Fruit fly (Drosophila melanogaster) whole organism, embryonic: ENCODE results near the gene Jon99Fii.

Source experiments
- BEAF-32 ChIP-seq: fragments of 200-800 bp; sonication (Bioruptor generic); optimal IDR thresholded peaks from 3 replicates; lab custom pipeline; 2017; ENCODE audit warnings: missing biosample characterization, missing genetic modification characterization, mild to moderate bottlenecking, moderate library complexity, missing genetic modification reagents
- Blimp-1 ChIP-seq: fragments of 200-800 bp; sonication (Bioruptor generic); optimal IDR thresholded peaks from 3 replicates; lab custom pipeline; 2018; ENCODE audit warnings: missing biosample characterization, missing genetic modification characterization, mild to moderate bottlenecking, moderate library complexity, missing genetic modification reagents
- C15 ChIP-seq: fragments of 200-800 bp; sonication (Bioruptor generic); IDR thresholded peaks from 3 replicates; pipeline ENCODE4 v1.3.6; 2022; ENCODE audit warnings: missing biosample characterization, missing genetic modification characterization
- CG10979 ChIP-seq: fragments of 200-800 bp; sonication (Bioruptor generic); optimal IDR thresholded peaks from 2 replicates; lab custom pipeline; 2018; ENCODE audit warnings: missing biosample characterization, mild to moderate bottlenecking, missing genetic modification characterization, moderate library complexity
- CG12299 ChIP-seq: fragments of 200-800 bp; sonication (Bioruptor generic); optimal IDR thresholded peaks from 2 replicates; lab custom pipeline; 2018; ENCODE audit warnings: missing biosample characterization, mild to moderate bottlenecking, missing genetic modification characterization
- CG14710 ChIP-seq: fragments of 200-800 bp; sonication (Bioruptor generic); optimal IDR thresholded peaks from 3 replicates; lab custom pipeline; 2019; ENCODE audit warnings: missing biosample characterization, mild to moderate bottlenecking, missing genetic modification characterization, moderate library complexity
- CG17359 ChIP-seq: fragments of 200-800 bp; sonication (Bioruptor generic); optimal IDR thresholded peaks from 3 replicates; lab custom pipeline; 2018; ENCODE audit warnings: missing biosample characterization, mild to moderate bottlenecking, missing genetic modification characterization, moderate library complexity
- CG17361 ChIP-seq: fragments of 200-800 bp; sonication (Bioruptor generic); IDR thresholded peaks from 3 replicates; pipeline ENCODE4 v1.3.6; 2022; ENCODE audit warnings: missing biosample characterization, missing genetic modification characterization
- CG17912 ChIP-seq: fragments of 200-800 bp; sonication (Bioruptor generic); optimal IDR thresholded peaks from 2 replicates; lab custom pipeline; 2018; ENCODE audit warnings: missing biosample characterization, mild to moderate bottlenecking, missing genetic modification characterization
- CG1792 ChIP-seq: fragments of 200-800 bp; sonication (Bioruptor generic); optimal IDR thresholded peaks from 2 replicates; lab custom pipeline; 2016; ENCODE audit warnings: missing biosample characterization, missing genetic modification characterization
- CG18011 ChIP-seq: fragments of 200-800 bp; sonication (Bioruptor generic); optimal IDR thresholded peaks from 2 replicates; lab custom pipeline; 2017; ENCODE audit warnings: missing biosample characterization, missing genetic modification characterization, mild to moderate bottlenecking, moderate library complexity, missing genotype
- CG2875 ChIP-seq: fragments of 200-800 bp; sonication (Bioruptor generic); optimal IDR thresholded peaks from 2 replicates; lab custom pipeline; 2017; ENCODE audit warnings: missing biosample characterization, mild to moderate bottlenecking, missing genetic modification characterization, missing genetic modification reagents
- CG31365 ChIP-seq: fragments of 200-800 bp; sonication (Bioruptor generic); optimal IDR thresholded peaks from 2 replicates; lab custom pipeline; 2018; ENCODE audit warnings: missing biosample characterization, mild to moderate bottlenecking, missing genetic modification characterization
- CG31388 ChIP-seq: fragments of 200-800 bp; sonication (Bioruptor generic); optimal IDR thresholded peaks from 2 replicates; lab custom pipeline; 2016; ENCODE audit warnings: missing biosample characterization, missing genetic modification characterization
- CG3281 ChIP-seq: fragments of 200-800 bp; sonication (Bioruptor generic); optimal IDR thresholded peaks from 3 replicates; lab custom pipeline; 2017; ENCODE audit warnings: missing biosample characterization, mild to moderate bottlenecking, missing genetic modification characterization
- CG4282 ChIP-seq: fragments of 200-800 bp; sonication (Bioruptor generic); optimal IDR thresholded peaks from 2 replicates; lab custom pipeline; 2016; ENCODE audit warnings: missing biosample characterization, missing genetic modification characterization
- CG6254 ChIP-seq: fragments of 200-800 bp; sonication (Bioruptor generic); optimal IDR thresholded peaks from 3 replicates; lab custom pipeline; 2017; ENCODE audit warnings: mild to moderate bottlenecking, missing biosample characterization, missing genetic modification reagents, missing genetic modification characterization
- CG6683 ChIP-seq: fragments of 200-800 bp; sonication (Bioruptor generic); optimal IDR thresholded peaks from 2 replicates; lab custom pipeline; 2017; ENCODE audit warnings: missing biosample characterization, mild to moderate bottlenecking, missing genetic modification characterization, missing genetic modification reagents
- CG6813 ChIP-seq: fragments of 200-800 bp; sonication (Bioruptor generic); optimal IDR thresholded peaks from 2 replicates; lab custom pipeline; 2017; ENCODE audit warnings: missing biosample characterization, missing genetic modification characterization, mild to moderate bottlenecking, moderate library complexity, missing genetic modification reagents
- CG7372 ChIP-seq: fragments of 200-800 bp; sonication (Bioruptor generic); IDR thresholded peaks from 2 replicates; pipeline ENCODE4 v1.3.6; 2022; ENCODE audit warnings: missing biosample characterization, missing genetic modification characterization
- CG7745 ChIP-seq: fragments of 200-800 bp; sonication (Bioruptor generic); optimal IDR thresholded peaks from 2 replicates; lab custom pipeline; 2018; ENCODE audit warnings: missing biosample characterization, mild to moderate bottlenecking, missing genetic modification characterization, moderate library complexity
- CG8281 ChIP-seq: fragments of 200-800 bp; sonication (Bioruptor generic); optimal IDR thresholded peaks from 2 replicates; lab custom pipeline; 2018; ENCODE audit warnings: missing biosample characterization, mild to moderate bottlenecking, missing genetic modification characterization, moderate library complexity
- CoRest ChIP-seq: fragments of 200-800 bp; sonication (Bioruptor generic); optimal IDR thresholded peaks from 3 replicates; lab custom pipeline; 2018; ENCODE audit warnings: missing biosample characterization, mild to moderate bottlenecking, missing genetic modification characterization, moderate library complexity
- Dad ChIP-seq: fragments of 200-800 bp; sonication (Bioruptor generic); optimal IDR thresholded peaks from 3 replicates; lab custom pipeline; 2016; ENCODE audit warnings: missing biosample characterization, missing genetic modification characterization
- Dek ChIP-seq: fragments of 200-800 bp; sonication (Bioruptor generic); optimal IDR thresholded peaks from 3 replicates; lab custom pipeline; 2019; ENCODE audit warnings: missing biosample characterization, mild to moderate bottlenecking, missing genetic modification characterization, moderate library complexity
- Hr51 ChIP-seq, 2 experiments: fragments of 200-800 bp; sonication (Bioruptor generic); optimal IDR thresholded peaks; 2 replicates in 1 of 2; 3 replicates in 1 of 2; lab custom pipeline; 2016 to 2018; ENCODE audit warnings: missing biosample characterization in 2 of 2, missing genetic modification characterization in 2 of 2, mild to moderate bottlenecking in 1 of 2, moderate library complexity in 1 of 2
- Hsf ChIP-seq: fragments of 200-800 bp; sonication (Bioruptor generic); optimal IDR thresholded peaks from 3 replicates; lab custom pipeline; 2016; ENCODE audit warnings: missing biosample characterization, missing genetic modification characterization
- Max ChIP-seq: fragments of 200-800 bp; sonication (Bioruptor generic); optimal IDR thresholded peaks from 2 replicates; lab custom pipeline; 2016; ENCODE audit warnings: missing biosample characterization, mild to moderate bottlenecking, missing genetic modification characterization
- Med ChIP-seq: fragments of 200-800 bp; sonication (Bioruptor generic); peaks from one replicate; lab custom pipeline; 2016; ENCODE audit warnings: missing biosample characterization, missing genetic modification characterization, mild to moderate bottlenecking, inconsistent platforms, moderate library complexity
- Meics ChIP-seq: fragments of 200-800 bp; sonication (Bioruptor generic); optimal IDR thresholded peaks from 2 replicates; lab custom pipeline; 2017; ENCODE audit warnings: missing biosample characterization, mild to moderate bottlenecking, missing genetic modification characterization
- Mes4 ChIP-seq: fragments of 200-800 bp; sonication (Bioruptor generic); optimal IDR thresholded peaks from 2 replicates; lab custom pipeline; 2016; ENCODE audit warnings: missing biosample characterization, missing genetic modification characterization
- Spps ChIP-seq: fragments of 200-800 bp; sonication (Bioruptor generic); optimal IDR thresholded peaks from 2 replicates; lab custom pipeline; 2018; ENCODE audit warnings: missing biosample characterization, mild to moderate bottlenecking, missing genetic modification characterization
- Taf1 ChIP-seq: fragments of 200-800 bp; sonication (Bioruptor generic); IDR thresholded peaks from 2 replicates; pipeline ENCODE4 v1.3.6; 2022; ENCODE audit warnings: missing biosample characterization, missing genetic modification characterization
- amos ChIP-seq: fragments of 200-800 bp; sonication (Bioruptor generic); IDR thresholded peaks from 2 replicates; pipeline ENCODE4 v1.3.6; 2022; ENCODE audit warnings: missing biosample characterization, missing genetic modification characterization; ENCODE audit not compliant: partially characterized antibody
- aop ChIP-seq: fragments of 200-800 bp; sonication (Bioruptor generic); IDR thresholded peaks from 2 replicates; pipeline ENCODE4 v1.3.6; 2022; ENCODE audit warnings: missing biosample characterization, missing genetic modification characterization
- az2 ChIP-seq: fragments of 200-800 bp; sonication (Bioruptor generic); optimal IDR thresholded peaks from 3 replicates; lab custom pipeline; 2016; ENCODE audit warnings: missing biosample characterization, missing genetic modification characterization
- bowl ChIP-seq: fragments of 200-800 bp; sonication (Bioruptor generic); IDR thresholded peaks from 2 replicates; pipeline ENCODE4 v1.3.6; 2022; ENCODE audit warnings: missing biosample characterization, missing genetic modification characterization
- chn ChIP-seq: fragments of 200-800 bp; sonication (Bioruptor generic); optimal IDR thresholded peaks from 2 replicates; lab custom pipeline; 2016; ENCODE audit warnings: missing biosample characterization, missing genetic modification characterization
- dmrt11E ChIP-seq: fragments of 200-800 bp; sonication (Bioruptor generic); optimal IDR thresholded peaks from 3 replicates; lab custom pipeline; 2018; ENCODE audit warnings: missing biosample characterization, mild to moderate bottlenecking, missing genetic modification characterization, moderate library complexity
- eve ChIP-seq, 2 experiments: fragments of >200 bp; optimal IDR thresholded peaks; 2 replicates each; lab custom pipeline; 2017; ENCODE audit warnings: missing biosample characterization in 2 of 2, missing genetic modification characterization in 2 of 2
- fru ChIP-seq: fragments of >200 bp; optimal IDR thresholded peaks from 2 replicates; lab custom pipeline; 2017
- org-1 ChIP-seq: fragments of 200-800 bp; sonication (Bioruptor generic); optimal IDR thresholded peaks from 2 replicates; lab custom pipeline; 2017; ENCODE audit warnings: missing biosample characterization, missing genetic modification characterization
- row ChIP-seq: fragments of 200-800 bp; sonication (Bioruptor generic); IDR thresholded peaks from 3 replicates; pipeline ENCODE4 v1.3.6; 2022; ENCODE audit warnings: missing biosample characterization, missing genetic modification characterization
- tap ChIP-seq: fragments of 200-800 bp; optimal IDR thresholded peaks from 3 replicates; lab custom pipeline; 2019; ENCODE audit warnings: missing biosample characterization, mild to moderate bottlenecking, missing genetic modification characterization, moderate library complexity
- tgo ChIP-seq: fragments of 200-800 bp; sonication (Bioruptor generic); IDR thresholded peaks from 3 replicates; pipeline ENCODE4 v1.3.6; 2022; ENCODE audit warnings: missing biosample characterization, missing genetic modification characterization
- twi ChIP-seq: fragments of 200-800 bp; optimal IDR thresholded peaks from 2 replicates; lab custom pipeline; 2019; ENCODE audit warnings: missing biosample characterization, mild to moderate bottlenecking, missing genetic modification characterization, moderate library complexity
- tx ChIP-seq: fragments of 200-800 bp; sonication (Bioruptor generic); optimal IDR thresholded peaks from 2 replicates; lab custom pipeline; 2016; ENCODE audit warnings: missing biosample characterization, missing genetic modification characterization
- unpg ChIP-seq: fragments of 200-800 bp; sonication (Bioruptor generic); optimal IDR thresholded peaks from 3 replicates; lab custom pipeline; 2018; ENCODE audit warnings: missing biosample characterization, mild to moderate bottlenecking, missing genetic modification characterization, moderate library complexity
- vfl ChIP-seq: fragments of 200-800 bp; sonication (Bioruptor generic); optimal IDR thresholded peaks from 2 replicates; lab custom pipeline; 2016; ENCODE audit warnings: missing biosample characterization, missing genetic modification characterization
- zen ChIP-seq: fragments of 200-800 bp; sonication (Bioruptor generic); optimal IDR thresholded peaks from 3 replicates; lab custom pipeline; 2018; ENCODE audit warnings: missing biosample characterization, mild to moderate bottlenecking, missing genetic modification characterization, moderate library complexity

Gene Jon99Fii

dm6 chr3R:30461608-30462243 is 26.0 kb downstream of the Jon99Fii start (continued):
- peak; percentile 15 for TF ChIP-seq CG6813 (GFP tag; lab: Kevin White, UChicago)
- no peak for TF ChIP-seq CG7372
- no peak for TF ChIP-seq CG17361 (GFP tag; lab: Robert Waterston, UW)
- TF ChIP-seq CG6683: no peak
- TF ChIP-seq tgo: peak; percentile 24; the same call in 1 of the 3 replicates
- TF ChIP-seq CG6254 (GFP tag; lab: Kevin White, UChicago): no peak
- no peak for TF ChIP-seq CG4282 (GFP tag; lab: Kevin White, UChicago)
- TF ChIP-seq az2 (GFP tag; lab: Kevin White, UChicago): peak; percentile 10
- TF ChIP-seq CG10979 (tag; lab: Kevin White, UChicago): peak; percentile 26
- no peak for TF ChIP-seq CG1792 (GFP tag; lab: Kevin White, UChicago)
- TF ChIP-seq CG18011: no peak
- TF ChIP-seq chn (GFP tag; lab: Kevin White, UChicago): no peak
- TF ChIP-seq vfl (GFP tag; lab: Kevin White, UChicago): no peak
- no peak for TF ChIP-seq C15
- no peak for TF ChIP-seq aop (GFP tag; lab: Robert Waterston, UW)
- TF ChIP-seq CG17912: no peak
- peak; percentile 33 for TF ChIP-seq Meics (GFP tag; lab: Kevin White, UChicago)
- TF ChIP-seq Spps (tag; lab: Kevin White, UChicago): peak; percentile 9
- TF ChIP-seq Hr51 (GFP tag; optimal IDR thresholded peaks at IDR 0.05; lab: Kevin White, UChicago): peak in 1 of 2 experiments; percentile 59
- TF ChIP-seq Max: no peak
- TF ChIP-seq twi: no peak
- no peak for TF ChIP-seq Dad
- peak; percentile 47 for TF ChIP-seq unpg
- TF ChIP-seq tap (tag; lab: Kevin White, UChicago): peak; percentile 28
- no peak for TF ChIP-seq amos (GFP tag; lab: Robert Waterston, UW)
- peak; percentile 32 for TF ChIP-seq dmrt11E
- no peak for TF ChIP-seq bowl
- no peak for TF ChIP-seq fru (lab: Kevin White, UChicago)
- TF ChIP-seq CG7745: no peak
- no peak for TF ChIP-seq Mes4 (GFP tag; lab: Kevin White, UChicago)
- TF ChIP-seq Hsf (GFP tag; lab: Kevin White, UChicago): no peak
- TF ChIP-seq tx (GFP tag; lab: Kevin White, UChicago): no peak
- TF ChIP-seq CG14710: no peak
- no peak for TF ChIP-seq CG12299
- peak; percentile 29 for TF ChIP-seq CG17359
- no peak for TF ChIP-seq Taf1
- TF ChIP-seq Blimp-1: peak; percentile 10
- TF ChIP-seq Dek (tag; lab: Kevin White, UChicago): no peak
- TF ChIP-seq BEAF-32 (GFP tag; lab: Kevin White, UChicago): no peak
- TF ChIP-seq CG3281: peak; percentile 16
- peak; percentile 54 for TF ChIP-seq Med (GFP tag; lab: Kevin White, UChicago)
- peak; percentile 58 for TF ChIP-seq row (GFP tag; lab: Robert Waterston, UW)
- no peak for TF ChIP-seq zen (tag; lab: Kevin White, UChicago)
- TF ChIP-seq CoRest: peak; percentile 41
- no peak for TF ChIP-seq CG31365 (tag; lab: Kevin White, UChicago)
- no peak for TF ChIP-seq CG8281 (tag; lab: Kevin White, UChicago)
- TF ChIP-seq CG2875: no peak
- no peak for TF ChIP-seq org-1
- no peak for TF ChIP-seq eve (GFP tag; optimal IDR thresholded peaks at IDR 0.05; lab: Kevin White, UChicago)
- TF ChIP-seq CG31388 (GFP tag; lab: Kevin White, UChicago): no peak
